Worm (Caenorhabditis elegans) whole organism, L1 larva: ENCODE data around the gene C14C11.2.

ENCODE experiments used
- C34B4.2 ChIP-seq: sonication (generic microtip); optimal IDR thresholded peaks from 2 replicates; lab custom pipeline; 2017; ENCODE audit warnings: mild to moderate bottlenecking, missing genetic modification characterization, missing compliant biosample characterization
- F16B12.6 ChIP-seq: fragments of 150-350 bp; optimal IDR thresholded peaks from 2 replicates; lab custom pipeline; 2014; ENCODE audit warnings: missing biosample characterization, missing genetic modification characterization
- aha-1 ChIP-seq: fragments of 150-350 bp; optimal IDR thresholded peaks from 2 replicates; lab custom pipeline; 2014; ENCODE audit warnings: missing biosample characterization, missing genetic modification characterization
- alr-1 ChIP-seq: fragments of 200-800 bp; sonication (Bioruptor generic); optimal IDR thresholded peaks from 2 replicates; lab custom pipeline; 2018; ENCODE audit warnings: borderline replicate concordance, mild to moderate bottlenecking, missing genetic modification characterization, missing compliant biosample characterization
- aly-2 ChIP-seq: fragments of 150-350 bp; optimal IDR thresholded peaks from 2 replicates; lab custom pipeline; 2014; ENCODE audit warnings: missing biosample characterization, missing genetic modification characterization
- ama-1 ChIP-seq: fragments of 150-350 bp; optimal IDR thresholded peaks from 2 replicates; lab custom pipeline; 2014
- ceh-63 ChIP-seq: fragments of 200-800 bp; sonication (Bioruptor generic); optimal IDR thresholded peaks from 2 replicates; lab custom pipeline; 2018; ENCODE audit warnings: mild to moderate bottlenecking, missing genetic modification characterization, missing compliant biosample characterization
- ceh-8 ChIP-seq: fragments of 200-800 bp; sonication (Bioruptor generic); optimal IDR thresholded peaks from 2 replicates; lab custom pipeline; 2018; ENCODE audit warnings: mild to moderate bottlenecking, missing genetic modification characterization, moderate library complexity, missing compliant biosample characterization
- ceh-82 ChIP-seq, 3 experiments: fragments of 150-350 bp in 1 of 3; sonication (generic microtip) in 2 of 3; optimal IDR thresholded peaks; 2 replicates each; lab custom pipeline; 2014 to 2017; ENCODE audit warnings: missing biosample characterization in 3 of 3, missing genetic modification characterization in 3 of 3
- ceh-90 ChIP-seq: sonication (generic microtip); optimal IDR thresholded peaks from 2 replicates; lab custom pipeline; 2016; ENCODE audit warnings: missing genetic modification characterization, missing compliant biosample characterization
- ces-1 ChIP-seq: fragments of 150-350 bp; optimal IDR thresholded peaks from 2 replicates; lab custom pipeline; 2014; ENCODE audit warnings: missing biosample characterization, missing genetic modification reagents, missing genetic modification characterization
- dpl-1 ChIP-seq, 3 experiments: fragments of 150-350 bp in 2 of 3; sonication (generic microtip) in 1 of 3; optimal IDR thresholded peaks; 2 replicates each; lab custom pipeline; 2014 to 2017; ENCODE audit warnings: missing biosample characterization in 3 of 3, missing genetic modification characterization in 3 of 3, missing genetic modification reagents in 3 of 3
- dsc-1 ChIP-seq: sonication (generic microtip); optimal IDR thresholded peaks from 2 replicates; lab custom pipeline; 2016; ENCODE audit warnings: mild to moderate bottlenecking, missing genetic modification characterization, missing compliant biosample characterization
- efl-1 ChIP-seq, 4 experiments: fragments of 150-350 bp; optimal IDR thresholded peaks in 3 of 4; peaks in 1 of 4; 1 replicate in 1 of 4; 2 replicates in 3 of 4; lab custom pipeline; 2014; ENCODE audit warnings: missing biosample characterization in 2 of 4, missing genetic modification characterization in 2 of 4, missing genetic modification reagents in 2 of 4
- egl-13 ChIP-seq: sonication (generic microtip); optimal IDR thresholded peaks from 2 replicates; lab custom pipeline; 2016; ENCODE audit warnings: missing genotype, missing genetic modification reagents, missing genetic modification characterization, missing compliant biosample characterization
- elt-2 ChIP-seq: sonication (generic microtip); optimal IDR thresholded peaks from 2 replicates; lab custom pipeline; 2016; ENCODE audit warnings: missing genetic modification characterization, mild to moderate bottlenecking, inconsistent platforms, missing compliant biosample characterization, missing genetic modification reagents
- ets-5 ChIP-seq: fragments of 200-800 bp; sonication (Bioruptor generic); IDR thresholded peaks from 2 replicates; pipeline ENCODE4 v1.3.6; 2022; ENCODE audit warnings: missing genetic modification characterization, missing compliant biosample characterization
- fkh-10 ChIP-seq: sonication (generic microtip); optimal IDR thresholded peaks from 2 replicates; lab custom pipeline; 2017; ENCODE audit warnings: missing biosample characterization, missing genetic modification reagents, missing genetic modification characterization
- fkh-8 ChIP-seq: sonication (generic microtip); optimal IDR thresholded peaks from 2 replicates; lab custom pipeline; 2016; ENCODE audit warnings: mild to moderate bottlenecking, missing genetic modification characterization, missing compliant biosample characterization
- fos-1 ChIP-seq: fragments of 150-350 bp; optimal IDR thresholded peaks from 2 replicates; lab custom pipeline; 2014; ENCODE audit warnings: missing biosample characterization, missing genetic modification characterization
- hlh-4 ChIP-seq: sonication (generic microtip); optimal IDR thresholded peaks from 2 replicates; lab custom pipeline; 2016; ENCODE audit warnings: mild to moderate bottlenecking, missing genetic modification characterization, missing compliant biosample characterization
- isw-1 ChIP-seq: fragments of 200-800 bp; sonication (Bioruptor generic); IDR thresholded peaks from 2 replicates; pipeline ENCODE4 v1.3.6; 2022; ENCODE audit warnings: missing genetic modification characterization, missing compliant biosample characterization
- lin-39 ChIP-seq: fragments of 150-350 bp; optimal IDR thresholded peaks from 2 replicates; lab custom pipeline; 2014; ENCODE audit warnings: missing biosample characterization, missing genetic modification reagents, missing genetic modification characterization
- lsy-2 ChIP-seq, 2 experiments: fragments of 150-350 bp; optimal IDR thresholded peaks; 2 replicates each; lab custom pipeline; 2014; ENCODE audit warnings: missing biosample characterization in 2 of 2, missing genetic modification characterization in 2 of 2
- mab-9 ChIP-seq: fragments of 200-800 bp; sonication (Bioruptor generic); IDR thresholded peaks from 2 replicates; pipeline ENCODE4 v1.3.6; 2022; ENCODE audit warnings: missing genetic modification reagents, missing genetic modification characterization, missing compliant biosample characterization
- nhr-19 ChIP-seq: fragments of 200-800 bp; sonication (Bioruptor generic); conservative IDR thresholded peaks from 2 replicates; pipeline ENCODE4 v1.3.6; 2022; ENCODE audit warnings: missing genetic modification characterization, missing compliant biosample characterization
- nhr-237 ChIP-seq: fragments of 150-350 bp; optimal IDR thresholded peaks from 2 replicates; lab custom pipeline; 2014; ENCODE audit warnings: missing biosample characterization, missing genetic modification characterization
- nhr-28 ChIP-seq: fragments of 150-350 bp; optimal IDR thresholded peaks from 2 replicates; lab custom pipeline; 2014; ENCODE audit warnings: missing biosample characterization, missing genetic modification characterization
- nhr-47 ChIP-seq: sonication (generic microtip); optimal IDR thresholded peaks from 2 replicates; lab custom pipeline; 2016; ENCODE audit warnings: mild to moderate bottlenecking, missing genetic modification characterization, moderate library complexity, missing compliant biosample characterization
- nhr-71 ChIP-seq: sonication (generic microtip); optimal IDR thresholded peaks from 2 replicates; lab custom pipeline; 2016; ENCODE audit warnings: mild to moderate bottlenecking, missing genetic modification characterization, moderate library complexity, missing compliant biosample characterization
- nhr-84 ChIP-seq: sonication (generic microtip); optimal IDR thresholded peaks from 2 replicates; lab custom pipeline; 2017; ENCODE audit warnings: missing biosample characterization, missing genetic modification characterization
- nhr-85 ChIP-seq: sonication (generic microtip); peaks from one replicate; lab custom pipeline; 2016; ENCODE audit warnings: missing genetic modification characterization, inconsistent platforms, missing compliant biosample characterization
- pax-3 ChIP-seq: fragments of 200-800 bp; sonication (Bioruptor generic); optimal IDR thresholded peaks from 2 replicates; lab custom pipeline; 2018; ENCODE audit warnings: mild to moderate bottlenecking, missing genetic modification characterization, moderate library complexity, missing compliant biosample characterization
- pqm-1 ChIP-seq: sonication (generic microtip); optimal IDR thresholded peaks from 3 replicates; lab custom pipeline; 2017; ENCODE audit warnings: missing biosample characterization, missing genetic modification characterization
- skn-1 ChIP-seq: fragments of 150-350 bp; optimal IDR thresholded peaks from 2 replicates; lab custom pipeline; 2014; ENCODE audit warnings: missing biosample characterization, missing genetic modification characterization
- snpc-4 ChIP-seq: fragments of 150-350 bp; optimal IDR thresholded peaks from 2 replicates; lab custom pipeline; 2014; ENCODE audit warnings: missing biosample characterization, missing genetic modification characterization
- sox-4 ChIP-seq: sonication (generic microtip); optimal IDR thresholded peaks from 2 replicates; lab custom pipeline; 2016; ENCODE audit warnings: missing genetic modification characterization, missing compliant biosample characterization
- sup-37 ChIP-seq: fragments of 200-800 bp; sonication (Bioruptor generic); optimal IDR thresholded peaks from 2 replicates; lab custom pipeline; 2018; ENCODE audit warnings: mild to moderate bottlenecking, missing genetic modification characterization, missing compliant biosample characterization
- tbx-2 ChIP-seq: sonication (generic microtip); optimal IDR thresholded peaks from 2 replicates; lab custom pipeline; 2016; ENCODE audit warnings: missing genetic modification characterization, missing compliant biosample characterization
- unc-62 ChIP-seq: fragments of 150-350 bp; optimal IDR thresholded peaks from 2 replicates; lab custom pipeline; 2014; ENCODE audit warnings: missing biosample characterization, missing genetic modification reagents, missing genetic modification characterization
- vab-15 ChIP-seq: sonication (generic microtip); optimal IDR thresholded peaks from 2 replicates; lab custom pipeline; 2017; ENCODE audit warnings: missing genotype, mild to moderate bottlenecking, missing genetic modification characterization, missing compliant biosample characterization
- xbp-1 ChIP-seq: sonication (generic microtip); optimal IDR thresholded peaks from 2 replicates; lab custom pipeline; 2016; ENCODE audit warnings: missing genetic modification characterization, missing compliant biosample characterization
- zag-1 ChIP-seq: fragments of 150-350 bp; optimal IDR thresholded peaks from 2 replicates; lab custom pipeline; 2014; ENCODE audit warnings: missing biosample characterization, missing genetic modification characterization

Gene C14C11.2

DNA sequence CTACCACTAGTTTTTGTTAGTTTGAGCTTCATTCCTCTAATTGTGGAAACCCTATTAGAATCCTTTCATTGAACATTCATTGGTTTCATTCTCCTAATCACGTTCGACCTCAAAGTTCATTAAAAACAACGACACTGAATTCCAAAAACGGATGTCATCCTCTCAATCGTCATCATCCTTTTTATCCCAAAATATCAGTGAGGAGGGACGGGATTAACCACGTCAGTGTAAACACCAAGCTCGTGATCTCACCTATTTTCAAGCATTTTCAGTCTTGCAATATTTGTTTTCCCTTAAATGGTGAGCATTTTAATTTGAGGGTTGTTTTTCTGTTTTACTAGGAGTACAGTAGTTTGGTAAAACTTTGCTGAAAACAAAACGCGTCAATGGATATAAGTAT lies 43.5 kb downstream of the C14C11.2 start:
- TF ChIP-seq sox-4 (peak; percentile 43), lin-39 (tag; lab: Kevin White, UChicago) (no peak), nhr-237 (no peak), ets-5 (GFP tag; lab: Robert Waterston, UW) (no peak), snpc-4 (tag; lab: Kevin White, UChicago) (no peak), fos-1 (tag; lab: Kevin White, UChicago) (peak; percentile 11), fkh-8 (tag; lab: Kevin White, UChicago) (peak; percentile 85), nhr-47 (tag; lab: Kevin White, UChicago) (peak; percentile 37), egl-13 (tag; lab: Kevin White, UChicago) (peak; percentile 24), dsc-1 (tag; lab: Kevin White, UChicago) (peak; percentile 91), nhr-84 (tag; lab: Kevin White, UChicago) (no peak), nhr-19 (0 out of 2 replicates have a peak, but pooled peaks have one; percentile 12), nhr-71 (tag; lab: Kevin White, UChicago) (peak; percentile 66), pax-3 (tag; lab: Kevin White, UChicago) (peak; percentile 73), ama-1 (lab: Kevin White, UChicago) (no peak)
- TF ChIP-seq, all 84 proteins: peak for 9

ce11 chrV:5705510-5705909 lies 44.6 kb downstream of the C14C11.2 start, which contains the start of gene peli-1:
Gene peli-1 (plus strand): TSS chrV:5705810.
- TF ChIP-seq egl-13 (tag; lab: Kevin White, UChicago) = no peak
- TF ChIP-seq fkh-8 (tag; lab: Kevin White, UChicago) = no peak
- no peak for TF ChIP-seq lsy-2 (tag; optimal IDR thresholded peaks at IDR 0.05; lab: Kevin White, UChicago)
- TF ChIP-seq pqm-1 (tag; lab: Kevin White, UChicago) = no peak
- no peak for TF ChIP-seq ces-1 (GFP tag; lab: Kevin White, UChicago)
- TF ChIP-seq unc-62 = no peak
- TF ChIP-seq xbp-1 = no peak
- no peak for TF ChIP-seq nhr-28 (tag; lab: Kevin White, UChicago)
- TF ChIP-seq snpc-4 (tag; lab: Kevin White, UChicago) = no peak
- no peak for TF ChIP-seq nhr-47 (tag; lab: Kevin White, UChicago)
- TF ChIP-seq elt-2 = no peak

DNA sequence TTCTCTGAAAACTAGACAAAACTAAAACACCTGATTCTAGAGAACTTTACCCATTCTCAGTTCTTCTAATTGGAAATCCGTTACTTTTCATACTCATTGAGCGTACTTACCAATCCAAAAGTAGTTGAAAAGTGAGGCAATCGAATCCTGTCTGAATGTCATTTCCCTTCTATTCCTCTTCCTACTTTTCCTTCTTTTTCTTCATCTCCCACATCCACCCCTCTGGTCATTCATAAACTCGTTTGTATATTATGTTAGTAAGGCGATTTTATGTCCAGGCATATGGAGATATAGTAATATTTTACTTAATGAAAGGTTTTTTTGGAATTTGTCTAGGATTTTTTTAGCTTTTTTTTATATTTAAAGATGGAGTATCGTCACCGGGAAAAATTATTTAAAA lies 47.4 kb downstream of the C14C11.2 start:
- TF ChIP-seq nhr-84 (tag; lab: Kevin White, UChicago) = no peak
- TF ChIP-seq F16B12.6 = no peak
- TF ChIP-seq nhr-47 (tag; lab: Kevin White, UChicago) = no peak
- TF ChIP-seq ama-1 (lab: Kevin White, UChicago) = no peak
- TF ChIP-seq ceh-8 (GFP tag; lab: Kevin White, UChicago) = no peak
- no peak for TF ChIP-seq vab-15
- no peak for TF ChIP-seq sup-37 (GFP tag; lab: Kevin White, UChicago)
- TF ChIP-seq aha-1 (tag; lab: Kevin White, UChicago) = no peak
- no peak for TF ChIP-seq alr-1
- peak; percentile 32 for TF ChIP-seq nhr-71 (tag; lab: Kevin White, UChicago)
- no peak for TF ChIP-seq fkh-10 (GFP tag; lab: Kevin White, UChicago)
- no peak for TF ChIP-seq nhr-237
- TF ChIP-seq fkh-8 (tag; lab: Kevin White, UChicago) = peak; percentile 31
- TF ChIP-seq ceh-90 (tag; lab: Kevin White, UChicago) = no peak
- no peak for TF ChIP-seq nhr-85 (tag; lab: Kevin White, UChicago)
- no peak for TF ChIP-seq mab-9
- no peak for TF ChIP-seq zag-1 (tag; lab: Kevin White, UChicago)
- no peak for TF ChIP-seq fos-1 (tag; lab: Kevin White, UChicago)
- TF ChIP-seq ceh-63 (GFP tag; lab: Kevin White, UChicago) = no peak
- no peak for TF ChIP-seq efl-1 (optimal IDR thresholded peaks at IDR 0.05; lab: Kevin White, UChicago)
- peak in 1 of 2 experiments; percentile 81 for TF ChIP-seq efl-1 (GFP tag; optimal IDR thresholded peaks at IDR 0.05 in 1 of 2; lab: Kevin White, UChicago)
- TF ChIP-seq ceh-82 (tag; optimal IDR thresholded peaks at IDR 0.05; lab: Kevin White, UChicago) = no peak
- peak; percentile 77 for TF ChIP-seq hlh-4 (tag; lab: Kevin White, UChicago)
- TF ChIP-seq skn-1 = no peak
- no peak for TF ChIP-seq dsc-1 (tag; lab: Kevin White, UChicago)
- no peak for TF ChIP-seq dpl-1 (GFP tag; optimal IDR thresholded peaks at IDR 0.05; lab: Kevin White, UChicago)
- no peak for TF ChIP-seq isw-1 (GFP tag; lab: Robert Waterston, UW)
- TF ChIP-seq C34B4.2 (tag; lab: Kevin White, UChicago) = no peak
- no peak for TF ChIP-seq elt-2
- no peak for TF ChIP-seq xbp-1
- no peak for TF ChIP-seq tbx-2 (tag; lab: Kevin White, UChicago)
- no peak for TF ChIP-seq aly-2 (tag; lab: Kevin White, UChicago)
- TF ChIP-seq, all 84 proteins: peak for 4
